Worm (Caenorhabditis elegans): ENCODE data around the gene ZK1307.7.

ZK1307.7 gene

ce11 chrII:9668959-9669358 is 32.6 kb downstream of the ZK1307.7 start, which contains the start of gene taf-8 (continued):
- no peak for TF ChIP-seq ceh-18 (tag; optimal IDR thresholded peaks at IDR 0.05)
- no peak for TF ChIP-seq odd-2 (tag; optimal IDR thresholded peaks at IDR 0.05)
- TF ChIP-seq ceh-31 (tag; optimal IDR thresholded peaks at IDR 0.05) = peak; percentile 1
- no peak for TF ChIP-seq che-1 (tag; optimal IDR thresholded peaks at IDR 0.05)

- TF ChIP-seq K09A11.1 (tag; optimal IDR thresholded peaks at IDR 0.05; ENCODE audit: insufficient read depth) (no peak), pqm-1 (tag; optimal IDR thresholded peaks at IDR 0.05) (no peak), T23F11.4 (GFP tag; optimal IDR thresholded peaks at IDR 0.05) (no peak), eyg-1 (tag; optimal IDR thresholded peaks at IDR 0.05) (no peak), K02D7.2 (tag; optimal IDR thresholded peaks at IDR 0.05) (no peak)
These were observed 34.9 kb downstream of the ZK1307.7 start, which contains the start of gene ZK1320.7 for ce11 chrII:9671308-9671707. Gene ZK1320.7 (plus strand): TSS chrII:9671608.

ce11 chrII:9674678-9675077 is 38.3 kb downstream of the ZK1307.7 start, which contains the start of gene arc-1:
Gene arc-1 (plus strand): TSS chrII:9674978.
- TF ChIP-seq ama-1 (optimal IDR thresholded peaks at IDR 0.05) = no peak
- no peak for TF ChIP-seq hlh-15 (tag; optimal IDR thresholded peaks at IDR 0.05)
- TF ChIP-seq elt-4 (tag; optimal IDR thresholded peaks at IDR 0.05) = no peak
- no peak for TF ChIP-seq syd-9 (tag; optimal IDR thresholded peaks at IDR 0.05)
- TF ChIP-seq pqm-1 (tag; optimal IDR thresholded peaks at IDR 0.05) = no peak

ce11 chrII:9677470-9677869 is 41.1 kb downstream of the ZK1307.7 start:
- no peak for TF ChIP-seq C38D4.7 (GFP tag; optimal IDR thresholded peaks at IDR 0.05)
- no peak for TF ChIP-seq pha-2 (tag; optimal IDR thresholded peaks at IDR 0.05)
- no peak for TF ChIP-seq ttx-3 (tag; optimal IDR thresholded peaks at IDR 0.05)
- no peak for TF ChIP-seq dve-1 (tag; optimal IDR thresholded peaks at IDR 0.05)
- TF ChIP-seq madf-2 (tag; optimal IDR thresholded peaks at IDR 0.05) = no peak
- TF ChIP-seq zip-5 (tag; optimal IDR thresholded peaks at IDR 0.05) = no peak
- TF ChIP-seq ceh-2 (tag; optimal IDR thresholded peaks at IDR 0.05) = no peak
- no peak for TF ChIP-seq sdc-2 (tag; optimal IDR thresholded peaks at IDR 0.05)
- no peak for TF ChIP-seq ahr-1 (tag; optimal IDR thresholded peaks at IDR 0.05)
- TF ChIP-seq pqm-1 (tag; optimal IDR thresholded peaks at IDR 0.05) = no peak
- no peak for TF ChIP-seq npax-4 (tag; optimal IDR thresholded peaks at IDR 0.05)
- TF ChIP-seq nhr-11 (tag; optimal IDR thresholded peaks at IDR 0.05) = no peak
- no peak for TF ChIP-seq pros-1 (tag; optimal IDR thresholded peaks at IDR 0.05)
- no peak for TF ChIP-seq ceh-31 (tag; optimal IDR thresholded peaks at IDR 0.05)
- no peak for TF ChIP-seq unc-3 (GFP tag; conservative IDR thresholded peaks at IDR 0.05)
- TF ChIP-seq unc-3 (tag; optimal IDR thresholded peaks at IDR 0.05) = no peak
- no peak for TF ChIP-seq mec-3 (tag; optimal IDR thresholded peaks at IDR 0.05; ENCODE audit: borderline replicate concordance)

- no peak for TF ChIP-seq madf-2 (tag; optimal IDR thresholded peaks at IDR 0.05)
- no peak for TF ChIP-seq pros-1 (tag; optimal IDR thresholded peaks at IDR 0.05)
- no peak for TF ChIP-seq ama-1 (optimal IDR thresholded peaks at IDR 0.05)
These were observed 43.4 kb downstream of the ZK1307.7 start for ce11 chrII:9679842-9680241.

ce11 chrII:9680493-9680892 is 44.1 kb downstream of the ZK1307.7 start, which contains the start of gene ZK1320.13:
Gene ZK1320.13 (plus strand): TSS chrII:9680793.
- TF ChIP-seq sdc-2 (tag; optimal IDR thresholded peaks at IDR 0.05) (no peak), pha-4 (tag; optimal IDR thresholded peaks at IDR 0.05) (no peak), mec-3 (tag; optimal IDR thresholded peaks at IDR 0.05; ENCODE audit: borderline replicate concordance) (no peak), syd-9 (tag; optimal IDR thresholded peaks at IDR 0.05) (no peak), ceh-31 (tag; optimal IDR thresholded peaks at IDR 0.05) (no peak), ahr-1 (tag; optimal IDR thresholded peaks at IDR 0.05) (no peak), sox-4 (tag; optimal IDR thresholded peaks at IDR 0.05) (no peak), F13H6.1 (tag; optimal IDR thresholded peaks at IDR 0.05) (no peak), pros-1 (tag; optimal IDR thresholded peaks at IDR 0.05) (no peak), elt-2 (tag; optimal IDR thresholded peaks at IDR 0.05) (no peak), ref-2 (tag; optimal IDR thresholded peaks at IDR 0.05) (no peak), npax-4 (tag; optimal IDR thresholded peaks at IDR 0.05) (no peak), ama-1 (optimal IDR thresholded peaks at IDR 0.05) (no peak), Y22D7AL.16 (tag; optimal IDR thresholded peaks at IDR 0.05) (no peak), eyg-1 (tag; optimal IDR thresholded peaks at IDR 0.05) (no peak), lim-6 (tag; optimal IDR thresholded peaks at IDR 0.05) (no peak)
